Fruit fly (Drosophila melanogaster): Measurements from ENCODE around the gene Droj2.

The Droj2 gene

dm6 chr3R:13403032-13403459 lies 21.1 kb downstream of the Droj2 start, which contains the start of gene Dpm3 (continued):
- TF ChIP-seq CG30403 (GFP tag; optimal IDR thresholded peaks at IDR 0.05) (peak; percentile 19), CG8089 (GFP tag; optimal IDR thresholded peaks at IDR 0.05) (no peak), MBD-R2 (GFP tag; IDR thresholded peaks at IDR 0.05) (peak; percentile 69), CG7928 (GFP tag; optimal IDR thresholded peaks at IDR 0.05) (no peak), dati (GFP tag; IDR thresholded peaks at IDR 0.05) (no peak), Hey (tag; optimal IDR thresholded peaks at IDR 0.05) (no peak)

DNA sequence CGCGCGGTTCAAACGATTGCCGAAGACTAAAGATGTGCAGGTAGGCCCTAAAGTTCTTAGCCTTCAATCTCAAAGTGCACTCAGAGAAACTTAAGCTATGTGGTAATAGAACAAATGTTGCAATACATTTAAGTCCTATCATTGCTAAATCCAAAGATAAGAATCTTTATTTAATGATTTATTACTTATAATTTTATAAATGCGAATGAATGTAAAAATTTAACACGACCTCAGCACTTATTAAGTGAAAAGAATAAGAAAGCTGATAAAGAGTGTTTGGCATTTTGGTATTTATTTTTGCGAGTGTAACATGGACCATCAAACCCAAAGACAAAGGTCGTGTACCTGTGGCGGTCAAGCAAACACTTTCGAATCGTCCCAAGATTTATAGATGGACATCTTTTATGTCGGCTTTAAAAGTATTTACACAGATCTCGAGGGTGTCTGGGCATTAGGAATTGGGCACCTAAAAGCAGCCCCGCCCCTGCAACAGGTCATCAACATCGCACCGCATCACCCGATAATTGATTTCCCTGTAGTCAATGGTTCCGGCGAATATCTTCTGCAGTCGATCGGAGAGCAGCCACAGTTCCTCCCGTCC lies 23.0 kb downstream of the Droj2 start, which contains the start of gene yellow-e3:
TSS of gene yellow-e3 (minus strand) at position 30 of the 601 bp plus-strand sequence.
- TF ChIP-seq crp (GFP tag; optimal IDR thresholded peaks at IDR 0.05) (no peak), Hmx (GFP tag; optimal IDR thresholded peaks at IDR 0.05) (no peak), CG2202 (tag; optimal IDR thresholded peaks at IDR 0.05) (peak; percentile 38), sens-2 (GFP tag; IDR thresholded peaks at IDR 0.05) (no peak), pan (optimal IDR thresholded peaks at IDR 0.05) (no peak), pan (GFP tag; optimal IDR thresholded peaks at IDR 0.05 in 1 of 2, IDR thresholded peaks at IDR 0.05 in 1 of 2) (no peak), CG11247 (GFP tag; IDR thresholded peaks at IDR 0.05) (no peak), CG10654 (GFP tag; optimal IDR thresholded peaks at IDR 0.05) (no peak), CG16779 (GFP tag; IDR thresholded peaks at IDR 0.05) (no peak), CG32772 (GFP tag; IDR thresholded peaks at IDR 0.05) (no peak), fd102C (GFP tag; optimal IDR thresholded peaks at IDR 0.05) (peak; percentile 64), CG3726 (GFP tag; IDR thresholded peaks at IDR 0.05) (no peak), CG12744 (GFP tag; optimal IDR thresholded peaks at IDR 0.05) (no peak), CG1603 (tag; optimal IDR thresholded peaks at IDR 0.05) (no peak), CG33557 (GFP tag; optimal IDR thresholded peaks at IDR 0.05) (peak; percentile 81), Spps (tag; optimal IDR thresholded peaks at IDR 0.05) (peak; percentile 43), CG14710 (tag; optimal IDR thresholded peaks at IDR 0.05) (peak; percentile 71), Deaf1 (tag; optimal IDR thresholded peaks at IDR 0.05) (no peak), CG11093 (GFP tag; IDR thresholded peaks at IDR 0.05) (no peak), HLH4C (GFP tag; IDR thresholded peaks at IDR 0.05; ENCODE audit: partially characterized antibody) (no peak), CG1647 (GFP tag; optimal IDR thresholded peaks at IDR 0.05) (no peak), CoRest (tag; optimal IDR thresholded peaks at IDR 0.05) (peak; percentile 25), wor (GFP tag; IDR thresholded peaks at IDR 0.05) (no peak), Oaz (GFP tag; IDR thresholded peaks at IDR 0.05) (no peak), CG8765 (GFP tag; IDR thresholded peaks at IDR 0.05) (peak; percentile 39; the same call in 1 of the 2 replicates), ken (GFP tag; IDR thresholded peaks at IDR 0.05) (no peak), CG6272 (GFP tag; IDR thresholded peaks at IDR 0.05) (no peak), nom (GFP tag; optimal IDR thresholded peaks at IDR 0.05) (no peak), CG4820 (GFP tag; optimal IDR thresholded peaks at IDR 0.05) (no peak), CG4404 (GFP tag; IDR thresholded peaks at IDR 0.05) (peak; percentile 73), CG1024 (GFP tag; IDR thresholded peaks at IDR 0.05) (no peak), zen (tag; optimal IDR thresholded peaks at IDR 0.05) (peak; percentile 93), CG10431 (GFP tag; optimal IDR thresholded peaks at IDR 0.05) (no peak), Asciz (GFP tag; optimal IDR thresholded peaks at IDR 0.05) (no peak), Lim3 (GFP tag; IDR thresholded peaks at IDR 0.05) (no peak), lov (optimal IDR thresholded peaks at IDR 0.05) (no peak), lov (GFP tag; IDR thresholded peaks at IDR 0.05) (no peak), sens (GFP tag) (peak; percentile 61), sc (optimal IDR thresholded peaks at IDR 0.05) (no peak), sc (GFP tag; optimal IDR thresholded peaks at IDR 0.05) (peak; percentile 5), Mad (GFP tag; optimal IDR thresholded peaks at IDR 0.05) (no peak), yki (optimal IDR thresholded peaks at IDR 0.05) (no peak), CG12155 (GFP tag; optimal IDR thresholded peaks at IDR 0.05) (no peak), CG8388 (GFP tag; optimal IDR thresholded peaks at IDR 0.05) (no peak), NC2β (GFP tag; optimal IDR thresholded peaks at IDR 0.05) (no peak)
